Fruit fly (Drosophila melanogaster): Measurements from ENCODE around the gene CG31464.

Gene CG31464

DNA sequence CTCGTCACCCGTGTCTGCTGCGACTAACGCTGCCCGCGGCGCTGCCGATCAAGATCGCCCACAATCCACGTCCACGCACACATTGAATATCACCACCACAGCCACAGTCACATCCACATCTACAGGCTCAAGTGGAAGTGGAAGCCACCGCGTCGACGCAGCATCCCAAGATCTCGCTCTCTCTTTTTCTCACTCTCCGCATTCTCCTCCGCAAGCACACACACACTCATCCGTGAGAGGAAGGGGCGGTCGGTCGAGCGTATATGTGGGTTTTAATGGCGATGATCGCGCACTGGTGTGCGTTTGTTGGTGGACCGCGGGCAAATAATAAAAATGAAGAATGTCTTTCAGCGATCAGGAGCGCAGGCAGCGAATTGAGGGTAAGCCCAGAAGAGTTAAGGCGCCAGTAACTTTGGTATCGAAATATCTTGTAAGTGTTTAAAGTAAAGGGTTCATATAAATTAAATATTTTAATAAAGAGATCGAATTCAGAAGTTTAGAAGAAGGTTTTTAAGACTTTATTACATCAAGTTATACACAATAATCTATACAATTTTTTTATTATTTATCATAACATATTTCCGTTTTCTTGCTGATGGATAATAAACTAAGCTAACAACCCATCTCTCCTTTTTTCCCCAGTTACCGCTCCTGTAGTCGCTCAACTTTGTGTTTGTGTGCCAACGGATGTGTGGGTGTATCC lies 42.9 kb downstream of the CG31464 start, which contains the start of gene Poxm (continued):
- TF ChIP-seq ac (GFP tag; optimal IDR thresholded peaks at IDR 0.05) (peak; percentile 75), CG15601 (tag; optimal IDR thresholded peaks at IDR 0.05) (peak; percentile 89), gt (GFP tag; IDR thresholded peaks at IDR 0.05) (peak; percentile 83), bab2 (GFP tag; optimal IDR thresholded peaks at IDR 0.05) (peak; percentile 77), h (optimal IDR thresholded peaks at IDR 0.05) (no peak), CG17186 (GFP tag; optimal IDR thresholded peaks at IDR 0.05) (peak; percentile 49), CG17802 (tag; optimal IDR thresholded peaks at IDR 0.05) (peak; percentile 64), CG2712 (tag; optimal IDR thresholded peaks at IDR 0.05) (peak; percentile 96), fd102C (GFP tag; optimal IDR thresholded peaks at IDR 0.05) (peak; percentile 1), CG17361 (GFP tag; IDR thresholded peaks at IDR 0.05) (peak; percentile 99), CG8765 (GFP tag; IDR thresholded peaks at IDR 0.05) (peak; percentile 82), dpn (GFP tag; optimal IDR thresholded peaks at IDR 0.05) (peak; percentile 81 to 86), hbn (GFP tag; IDR thresholded peaks at IDR 0.05; ENCODE audit: partially characterized antibody) (no peak), kay (GFP tag; optimal IDR thresholded peaks at IDR 0.05) (peak; percentile 74), CG9932 (GFP tag; IDR thresholded peaks at IDR 0.05) (peak; percentile 71), salm (tag; optimal IDR thresholded peaks at IDR 0.05) (peak; percentile 77), insv (GFP tag; optimal IDR thresholded peaks at IDR 0.05) (peak in 1 of 2 experiments; percentile 19), CG3281 (GFP tag; optimal IDR thresholded peaks at IDR 0.05) (no peak), CG34224 (GFP tag; IDR thresholded peaks at IDR 0.05; ENCODE audit: partially characterized antibody) (0 out of 3 replicates have a peak, but pooled peaks have one; percentile 27), CG31365 (tag; optimal IDR thresholded peaks at IDR 0.05) (no peak), CG18262 (tag; optimal IDR thresholded peaks at IDR 0.05) (peak; percentile 97), nerfin-2 (GFP tag; IDR thresholded peaks at IDR 0.05; ENCODE audit: partially characterized antibody) (no peak), Ets65A (GFP tag) (peak; percentile 98), CG34422 (GFP tag; IDR thresholded peaks at IDR 0.05) (peak; percentile 89), Doc2 (GFP tag; IDR thresholded peaks at IDR 0.05) (peak; percentile 67; the same call in 1 of the 2 replicates), CG10959 (GFP tag; IDR thresholded peaks at IDR 0.05) (peak; percentile 87), jing (GFP tag; optimal IDR thresholded peaks at IDR 0.05) (peak; percentile 58), Hmr (GFP tag; optimal IDR thresholded peaks at IDR 0.05) (peak; percentile 82), grn (GFP tag; optimal IDR thresholded peaks at IDR 0.05) (no peak), CG32772 (GFP tag; IDR thresholded peaks at IDR 0.05) (peak; percentile 88), CrebB (tag; optimal IDR thresholded peaks at IDR 0.05) (no peak), CG3163 (GFP tag; optimal IDR thresholded peaks at IDR 0.05) (no peak), Hey (tag; optimal IDR thresholded peaks at IDR 0.05) (no peak), CG6791 (GFP tag; IDR thresholded peaks at IDR 0.05; ENCODE audit: partially characterized antibody) (no peak), Sry-δ (GFP tag; optimal IDR thresholded peaks at IDR 0.05) (no peak), eyg (GFP tag; optimal IDR thresholded peaks at IDR 0.05) (peak; percentile 14), pan (optimal IDR thresholded peaks at IDR 0.05) (no peak), pan (GFP tag; optimal IDR thresholded peaks at IDR 0.05 in 1 of 2, IDR thresholded peaks at IDR 0.05 in 1 of 2) (peak in 1 of 2 experiments; percentile 82), CG8290 (GFP tag; optimal IDR thresholded peaks at IDR 0.05) (peak; percentile 78), CG8290 (tag; optimal IDR thresholded peaks at IDR 0.05) (peak in 1 of 2 experiments; percentile 83), CG18619 (GFP tag; optimal IDR thresholded peaks at IDR 0.05) (peak; percentile 88), CG32767 (GFP tag; IDR thresholded peaks at IDR 0.05) (peak; percentile 82; the same call in 1 of the 2 replicates), wor (GFP tag; IDR thresholded peaks at IDR 0.05) (peak; percentile 82; the same call in 1 of the 2 replicates), CG15514 (GFP tag; optimal IDR thresholded peaks at IDR 0.05) (peak; percentile 21), chn (GFP tag; optimal IDR thresholded peaks at IDR 0.05) (peak; percentile 77), nmo (GFP tag; optimal IDR thresholded peaks at IDR 0.05) (peak; percentile 98), grau (tag; optimal IDR thresholded peaks at IDR 0.05) (peak; percentile 93), Sox102F (GFP tag; optimal IDR thresholded peaks at IDR 0.05) (peak; percentile 90), run (tag; optimal IDR thresholded peaks at IDR 0.05) (peak; percentile 77), al (GFP tag; IDR thresholded peaks at IDR 0.05) (peak; percentile 84)
